Worm (Caenorhabditis elegans) whole organism, young adult: ENCODE measurements around the gene C14A4.7.

Experiments
- B0019.2 ChIP-seq: fragments of 200-800 bp; sonication (Bioruptor generic); conservative IDR thresholded peaks from 2 replicates; pipeline ENCODE4 v1.3.6; 2022; ENCODE audit warnings: missing genetic modification reagents, missing genetic modification characterization, missing compliant biosample characterization
- B0035.1 ChIP-seq: sonication (generic microtip); optimal IDR thresholded peaks from 2 replicates; lab custom pipeline; 2016; ENCODE audit warnings: missing genetic modification characterization, mild to moderate bottlenecking, missing compliant biosample characterization, missing genotype, missing genetic modification reagents
- B0261.1 ChIP-seq: sonication (generic microtip); optimal IDR thresholded peaks from 2 replicates; lab custom pipeline; 2016; ENCODE audit warnings: mild to moderate bottlenecking, missing genetic modification characterization, moderate library complexity, missing compliant biosample characterization
- D2030.7 ChIP-seq: fragments of 200-800 bp; sonication (Bioruptor generic); IDR thresholded peaks from 2 replicates; pipeline ENCODE4 v1.3.6; 2022; ENCODE audit warnings: missing genetic modification reagents, missing genetic modification characterization, missing compliant biosample characterization
- F22D6.2 ChIP-seq: sonication (generic microtip); optimal IDR thresholded peaks from 2 replicates; lab custom pipeline; 2016; ENCODE audit warnings: mild to moderate bottlenecking, missing genetic modification characterization, missing compliant biosample characterization
- F23B12.7 ChIP-seq: sonication (generic microtip); optimal IDR thresholded peaks from 2 replicates; lab custom pipeline; 2017; ENCODE audit warnings: missing genetic modification characterization, mild to moderate bottlenecking, missing compliant biosample characterization, antibody characterized with exemption, moderate library complexity; ENCODE audit not compliant: insufficient read depth
- F37B4.10 ChIP-seq: fragments of 200-800 bp; sonication (Bioruptor generic); IDR thresholded peaks from 2 replicates; pipeline ENCODE4 v1.3.6; 2022; ENCODE audit warnings: missing genetic modification characterization, missing compliant biosample characterization
- F52B5.7 ChIP-seq: sonication (generic microtip); optimal IDR thresholded peaks from 2 replicates; lab custom pipeline; 2016; ENCODE audit warnings: mild to moderate bottlenecking, missing genetic modification characterization, missing compliant biosample characterization
- F55B11.4 ChIP-seq: sonication (generic microtip); optimal IDR thresholded peaks from 2 replicates; lab custom pipeline; 2016; ENCODE audit warnings: missing compliant biosample characterization, missing genetic modification characterization, borderline replicate concordance; ENCODE audit not compliant: insufficient read depth
- F57A8.1 ChIP-seq: fragments of 200-800 bp; sonication (Bioruptor generic); optimal IDR thresholded peaks from 2 replicates; lab custom pipeline; 2018; ENCODE audit warnings: mild to moderate bottlenecking, missing genetic modification characterization, moderate library complexity, missing compliant biosample characterization
- K11D2.4 ChIP-seq: fragments of 200-800 bp; sonication (Bioruptor generic); IDR thresholded peaks from 2 replicates; pipeline ENCODE4 v1.3.6; 2022; ENCODE audit warnings: missing genetic modification reagents, missing genetic modification characterization, missing compliant biosample characterization
- T07F8.4 ChIP-seq: sonication (generic microtip); optimal IDR thresholded peaks from 2 replicates; lab custom pipeline; 2016; ENCODE audit warnings: mild to moderate bottlenecking, missing genetic modification characterization, moderate library complexity, missing compliant biosample characterization
- T26A5.8 ChIP-seq: sonication (generic microtip); optimal IDR thresholded peaks from 2 replicates; lab custom pipeline; 2016; ENCODE audit warnings: missing genetic modification characterization, missing compliant biosample characterization
- Y56A3A.18 ChIP-seq: fragments of 200-800 bp; sonication (Bioruptor generic); IDR thresholded peaks from 2 replicates; pipeline ENCODE4 v1.3.6; 2022; ENCODE audit warnings: missing genetic modification reagents, missing genetic modification characterization, missing compliant biosample characterization
- Y79H2A.3 ChIP-seq: fragments of 200-800 bp; sonication (Bioruptor generic); conservative IDR thresholded peaks from 2 replicates; pipeline ENCODE4 v1.3.6; 2022; ENCODE audit warnings: missing genetic modification reagents, missing genetic modification characterization, missing compliant biosample characterization
- ama-1 ChIP-seq, 3 experiments: fragments of 150-350 bp in 1 of 3; sonication (generic microtip) in 2 of 3; optimal IDR thresholded peaks; 2 replicates each; lab custom pipeline; 2014 to 2018; ENCODE audit warnings: missing biosample characterization in 2 of 3, missing genetic modification characterization in 2 of 3, missing genetic modification reagents in 2 of 3
- aptf-2 ChIP-seq: fragments of 200-800 bp; sonication (Bioruptor generic); conservative IDR thresholded peaks from 2 replicates; pipeline ENCODE4 v1.3.6; 2022; ENCODE audit warnings: missing genetic modification reagents, missing genetic modification characterization, missing compliant biosample characterization
- atf-7 ChIP-seq: sonication (generic microtip); optimal IDR thresholded peaks from 2 replicates; lab custom pipeline; 2017; ENCODE audit warnings: mild to moderate bottlenecking, missing genetic modification characterization, missing compliant biosample characterization
- bed-2 ChIP-seq: fragments of 200-800 bp; sonication (Bioruptor generic); IDR thresholded peaks from 2 replicates; pipeline ENCODE4 v1.3.6; 2022; ENCODE audit warnings: missing genetic modification reagents, missing genetic modification characterization, missing compliant biosample characterization
- cebp-1 ChIP-seq, 2 experiments: fragments of 200-800 bp in 1 of 2; sonication (Bioruptor generic) in 1 of 2; sonication (generic microtip) in 1 of 2; IDR thresholded peaks in 1 of 2; optimal IDR thresholded peaks in 1 of 2; 2 replicates each; pipeline versions ENCODE4 v1.3.6 to Lab custom; 2017 to 2022; ENCODE audit warnings: missing compliant biosample characterization in 2 of 2, missing genetic modification characterization in 2 of 2, mild to moderate bottlenecking in 1 of 2, missing genetic modification reagents in 1 of 2, moderate library complexity in 1 of 2
- ceh-100 ChIP-seq: fragments of 200-800 bp; sonication (Bioruptor generic); IDR thresholded peaks from 2 replicates; pipeline ENCODE4 v1.3.6; 2022; ENCODE audit warnings: missing genetic modification reagents, missing genetic modification characterization, missing compliant biosample characterization
- ceh-27 ChIP-seq: fragments of 200-800 bp; sonication (Bioruptor generic); optimal IDR thresholded peaks from 2 replicates; lab custom pipeline; 2018; ENCODE audit warnings: mild to moderate bottlenecking, missing genetic modification characterization, moderate library complexity, missing compliant biosample characterization
- ceh-58 ChIP-seq: fragments of 200-800 bp; sonication (Bioruptor generic); IDR thresholded peaks from 2 replicates; pipeline ENCODE4 v1.3.6; 2022; ENCODE audit warnings: missing genetic modification characterization, missing compliant biosample characterization
- die-1 ChIP-seq: sonication (generic microtip); optimal IDR thresholded peaks from 2 replicates; lab custom pipeline; 2016; ENCODE audit warnings: missing genotype, mild to moderate bottlenecking, missing genetic modification characterization, missing compliant biosample characterization
- dpff-1 ChIP-seq: sonication (generic microtip); optimal IDR thresholded peaks from 2 replicates; lab custom pipeline; 2017; ENCODE audit warnings: mild to moderate bottlenecking, missing genetic modification characterization, missing compliant biosample characterization
- egl-18 ChIP-seq: fragments of 200-800 bp; sonication (Bioruptor generic); IDR thresholded peaks from 2 replicates; pipeline ENCODE4 v1.3.6; 2022; ENCODE audit warnings: missing genetic modification reagents, missing genetic modification characterization, missing compliant biosample characterization
- ets-4 ChIP-seq: fragments of 200-800 bp; sonication (Bioruptor generic); optimal IDR thresholded peaks from 2 replicates; lab custom pipeline; 2018; ENCODE audit warnings: mild to moderate bottlenecking, missing genetic modification characterization, missing compliant biosample characterization
- fkh-3 ChIP-seq: sonication (generic microtip); optimal IDR thresholded peaks from 2 replicates; lab custom pipeline; 2016; ENCODE audit warnings: mild to moderate bottlenecking, missing genetic modification characterization, missing compliant biosample characterization
- hmg-20 ChIP-seq: fragments of 200-800 bp; sonication (Bioruptor generic); IDR thresholded peaks from 2 replicates; pipeline ENCODE4 v1.3.6; 2022; ENCODE audit warnings: missing genetic modification reagents, missing genetic modification characterization, missing compliant biosample characterization
- lag-1 ChIP-seq: fragments of 200-800 bp; sonication (Bioruptor generic); IDR thresholded peaks from 2 replicates; pipeline ENCODE4 v1.3.6; 2022; ENCODE audit warnings: missing genetic modification reagents, missing genetic modification characterization, missing compliant biosample characterization
- lin-40 ChIP-seq: sonication (generic microtip); optimal IDR thresholded peaks from 2 replicates; lab custom pipeline; 2016; ENCODE audit warnings: missing genetic modification characterization, mild to moderate bottlenecking, missing compliant biosample characterization, missing genotype, missing genetic modification reagents
- lsl-1 ChIP-seq: fragments of 200-800 bp; sonication (Bioruptor generic); optimal IDR thresholded peaks from 2 replicates; lab custom pipeline; 2018; ENCODE audit warnings: mild to moderate bottlenecking, missing genetic modification characterization, moderate library complexity, missing compliant biosample characterization
- madf-10 ChIP-seq: sonication (generic microtip); optimal IDR thresholded peaks from 2 replicates; lab custom pipeline; 2016; ENCODE audit warnings: mild to moderate bottlenecking, missing genetic modification characterization, missing compliant biosample characterization
- madf-8 ChIP-seq: fragments of 200-800 bp; sonication (Bioruptor generic); conservative IDR thresholded peaks from 2 replicates; pipeline ENCODE4 v1.3.6; 2022; ENCODE audit warnings: missing genetic modification reagents, missing genetic modification characterization, missing compliant biosample characterization
- mcd-1 ChIP-seq: fragments of 200-800 bp; sonication (Bioruptor generic); IDR thresholded peaks from 2 replicates; pipeline ENCODE4 v1.3.6; 2022; ENCODE audit warnings: missing genetic modification reagents, missing genetic modification characterization, missing compliant biosample characterization
- mxl-1 ChIP-seq: sonication (generic microtip); optimal IDR thresholded peaks from 2 replicates; lab custom pipeline; 2016; ENCODE audit warnings: missing genetic modification characterization, missing compliant biosample characterization
- nfyb-1 ChIP-seq: fragments of 200-800 bp; sonication (Bioruptor generic); IDR thresholded peaks from 2 replicates; pipeline ENCODE4 v1.3.6; 2022; ENCODE audit warnings: missing genetic modification reagents, missing genetic modification characterization, missing compliant biosample characterization
- nhr-120 ChIP-seq: fragments of 200-800 bp; sonication (Bioruptor generic); IDR thresholded peaks from 2 replicates; pipeline ENCODE4 v1.3.6; 2022; ENCODE audit warnings: missing genetic modification characterization, missing compliant biosample characterization
- nhr-27 ChIP-seq: fragments of 200-800 bp; sonication (Bioruptor generic); optimal IDR thresholded peaks from 2 replicates; lab custom pipeline; 2018; ENCODE audit warnings: mild to moderate bottlenecking, missing genetic modification characterization, moderate library complexity, missing compliant biosample characterization
- nhr-80 ChIP-seq: sonication (generic microtip); optimal IDR thresholded peaks from 2 replicates; lab custom pipeline; 2016; ENCODE audit warnings: missing genetic modification characterization, missing compliant biosample characterization
- pha-4 ChIP-seq: fragments of 150-350 bp; sonication (generic microtip); optimal IDR thresholded peaks from 2 replicates; lab custom pipeline; 2014; ENCODE audit warnings: missing biosample characterization, missing genetic modification reagents, missing genetic modification characterization
- rcor-1 ChIP-seq: fragments of 200-800 bp; sonication (Bioruptor generic); IDR thresholded peaks from 2 replicates; pipeline ENCODE4 v1.3.6; 2022; ENCODE audit warnings: missing genetic modification reagents, missing genetic modification characterization, missing compliant biosample characterization
- sptf-2 ChIP-seq: fragments of 200-800 bp; sonication (Bioruptor generic); optimal IDR thresholded peaks from 2 replicates; lab custom pipeline; 2018; ENCODE audit warnings: mild to moderate bottlenecking, missing genetic modification characterization, missing compliant biosample characterization
- unc-130 ChIP-seq: sonication (generic microtip); optimal IDR thresholded peaks from 2 replicates; lab custom pipeline; 2016; ENCODE audit warnings: missing genetic modification reagents, missing genetic modification characterization, missing compliant biosample characterization
- zfh-2 ChIP-seq: fragments of 200-800 bp; sonication (Bioruptor generic); conservative IDR thresholded peaks from 2 replicates; pipeline ENCODE4 v1.3.6; 2022; ENCODE audit warnings: missing genetic modification reagents, missing genetic modification characterization, missing compliant biosample characterization
- zim-3 ChIP-seq: sonication (generic microtip); optimal IDR thresholded peaks from 2 replicates; lab custom pipeline; 2017; ENCODE audit warnings: mild to moderate bottlenecking, missing genetic modification characterization, moderate library complexity, missing compliant biosample characterization
- ztf-18 ChIP-seq: sonication (generic microtip); optimal IDR thresholded peaks from 2 replicates; lab custom pipeline; 2016; ENCODE audit warnings: missing genotype, mild to moderate bottlenecking, missing genetic modification characterization, missing compliant biosample characterization
- ztf-26 ChIP-seq: sonication (generic microtip); optimal IDR thresholded peaks from 2 replicates; lab custom pipeline; 2017; ENCODE audit warnings: missing genetic modification characterization, missing compliant biosample characterization

Gene C14A4.7

DNA sequence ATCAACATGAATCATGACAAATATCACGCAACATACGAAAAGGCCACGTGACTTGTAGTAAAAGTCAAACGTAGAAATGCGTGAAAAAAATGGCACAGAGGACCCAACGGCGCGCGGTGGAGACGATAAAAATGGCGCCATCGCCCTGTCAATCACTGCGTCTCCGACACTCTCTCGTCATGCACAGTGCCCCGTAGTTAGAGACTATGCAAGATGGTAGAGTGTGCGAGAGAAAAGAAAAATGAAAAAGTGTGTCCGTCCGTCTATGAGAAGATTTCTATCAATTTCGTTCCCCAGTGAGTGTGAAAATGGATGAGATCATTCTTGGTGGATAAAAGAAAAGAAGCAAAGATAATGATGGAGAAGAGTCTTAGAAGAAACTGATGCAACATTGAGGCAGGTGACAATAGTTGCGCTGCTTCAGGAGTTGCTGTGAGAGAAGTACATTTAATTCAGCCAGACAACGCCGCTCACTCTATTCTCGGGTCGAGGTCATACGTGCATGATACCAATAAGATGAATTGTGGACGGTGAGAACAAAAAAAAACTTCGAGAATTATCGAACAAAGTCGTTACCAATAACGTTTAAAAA is 40.8 kb downstream of the C14A4.7 start (continued):
- TF ChIP-seq ceh-100 (no peak), F23B12.7 (no peak), cebp-1 (GFP tag; IDR thresholded peaks at IDR 0.05; lab: Robert Waterston, UW) (no peak), cebp-1 (tag; optimal IDR thresholded peaks at IDR 0.05; lab: Kevin White, UChicago) (no peak), Y56A3A.18 (0 out of 2 replicates have a peak, but pooled peaks have one; percentile 9), nhr-80 (tag; lab: Kevin White, UChicago) (peak; percentile 72), atf-7 (tag; lab: Kevin White, UChicago) (peak; percentile 30), F37B4.10 (no peak), dpff-1 (tag; lab: Kevin White, UChicago) (no peak), mxl-1 (tag; lab: Kevin White, UChicago) (no peak), ceh-27 (GFP tag; lab: Kevin White, UChicago) (no peak), ama-1 (optimal IDR thresholded peaks at IDR 0.05; lab: Kevin White, UChicago) (peak; percentile 79), ama-1 (GFP tag; optimal IDR thresholded peaks at IDR 0.05; lab: Kevin White, UChicago) (no peak), zim-3 (no peak), F55B11.4 (tag; lab: Kevin White, UChicago) (no peak), T26A5.8 (tag; lab: Kevin White, UChicago) (no peak), pha-4 (tag; lab: Kevin White, UChicago) (peak; percentile 51), bed-2 (GFP tag; lab: Robert Waterston, UW) (no peak), fkh-3 (tag; lab: Kevin White, UChicago) (no peak), lsl-1 (no peak), T07F8.4 (tag; lab: Kevin White, UChicago) (no peak), lin-40 (tag; lab: Kevin White, UChicago) (peak; percentile 15), mcd-1 (GFP tag; lab: Robert Waterston, UW) (peak; percentile 53), B0019.2 (GFP tag; lab: Robert Waterston, UW) (no peak), rcor-1 (GFP tag; lab: Robert Waterston, UW) (no peak), unc-130 (GFP tag; lab: Kevin White, UChicago) (no peak), B0035.1 (tag; lab: Kevin White, UChicago) (peak; percentile 9), F22D6.2 (no peak), aptf-2 (GFP tag; lab: Robert Waterston, UW) (0 out of 2 replicates have a peak, but pooled peaks have one; percentile 38), madf-8 (no peak), K11D2.4 (GFP tag; lab: Robert Waterston, UW) (peak; percentile 17; the same call in 1 of the 2 replicates), nhr-120 (GFP tag; lab: Robert Waterston, UW) (no peak), ceh-58 (GFP tag; lab: Robert Waterston, UW) (no peak), Y79H2A.3 (GFP tag; lab: Robert Waterston, UW) (no peak), B0261.1 (tag; lab: Kevin White, UChicago) (no peak), lag-1 (GFP tag; lab: Robert Waterston, UW) (no peak), madf-10 (tag; lab: Kevin White, UChicago) (no peak), ets-4 (GFP tag; lab: Kevin White, UChicago) (peak; percentile 80), D2030.7 (no peak), F57A8.1 (GFP tag; lab: Kevin White, UChicago) (no peak), die-1 (no peak), zfh-2 (GFP tag; lab: Robert Waterston, UW) (peak; percentile 66), nhr-27 (no peak), sptf-2 (GFP tag; lab: Kevin White, UChicago) (no peak), ztf-26 (peak; percentile 84), egl-18 (GFP tag; lab: Robert Waterston, UW) (no peak), hmg-20 (no peak), nfyb-1 (GFP tag; lab: Robert Waterston, UW) (peak; percentile 67; the same call in 1 of the 2 replicates), ztf-18 (tag; lab: Kevin White, UChicago) (no peak), F52B5.7 (tag; lab: Kevin White, UChicago) (no peak)
